Fruit fly (Drosophila melanogaster) S2 (cell line): ENCODE results near the gene Doa.

Experiments
- CG8478 ChIP-seq: fragments of >200 bp; optimal IDR thresholded peaks from 2 replicates; lab custom pipeline; 2018
- CTCF ChIP-seq, 2 experiments: fragments of >200 bp; optimal IDR thresholded peaks; 2 replicates each; lab custom pipeline; 2018

Gene Doa

DNA sequence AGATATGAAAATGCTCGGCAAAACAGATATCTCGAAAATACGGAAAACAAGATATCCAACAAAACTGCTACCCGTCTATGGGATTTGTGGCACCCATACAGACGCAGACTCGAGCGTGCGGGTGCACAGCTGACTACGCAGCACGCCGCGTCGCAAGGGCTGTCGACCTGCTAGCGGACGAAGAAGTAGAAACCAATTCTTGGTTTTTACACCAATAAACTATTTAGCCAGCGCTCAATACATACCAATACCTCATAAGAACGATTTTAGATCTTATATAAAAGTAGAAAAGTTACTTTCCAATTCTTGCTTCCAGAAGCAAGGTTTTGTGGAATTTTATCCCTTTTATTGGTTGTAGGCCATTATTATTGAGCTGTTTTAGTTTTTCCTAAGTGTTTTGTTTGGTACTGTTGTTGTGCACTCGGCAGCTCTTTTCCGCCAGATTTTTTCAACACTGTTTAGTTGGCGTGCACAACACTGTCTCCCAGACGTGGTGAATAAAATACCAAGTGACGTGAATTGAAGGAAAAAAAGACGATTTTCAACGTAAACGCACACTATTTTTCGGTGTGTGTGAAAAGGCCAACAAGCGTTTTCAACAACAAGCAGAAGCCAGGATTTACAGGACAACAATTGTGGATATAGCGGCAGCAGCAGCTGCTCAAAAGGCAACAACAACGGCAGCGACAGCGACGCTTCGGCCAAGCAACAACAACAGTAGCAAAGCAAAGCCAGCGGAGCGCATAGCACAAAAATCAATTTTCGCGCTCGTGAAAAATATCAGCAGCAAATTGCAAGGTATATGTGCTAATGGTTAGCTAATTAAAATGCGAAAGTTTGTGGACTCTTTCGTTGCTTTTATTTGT lies 921 bp downstream of the Doa start:
- TF ChIP-seq CTCF (optimal IDR thresholded peaks at IDR 0.05; lab: Kevin White, UChicago) (no peak), CG8478 (no peak)

DNA sequence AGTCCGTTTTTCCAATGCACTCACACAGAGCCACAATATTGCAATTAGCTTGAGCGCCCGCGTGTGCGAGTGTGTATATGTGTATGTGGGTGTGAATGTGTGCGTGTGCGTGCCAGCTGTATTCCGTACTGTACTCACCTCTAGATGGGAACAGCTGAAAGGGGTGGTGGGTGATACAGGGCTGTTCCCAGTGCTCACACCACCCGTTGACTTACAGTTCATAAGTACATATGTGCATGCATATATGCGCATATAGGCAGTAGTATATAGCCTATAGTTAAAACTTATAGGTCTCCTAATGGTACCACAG lies 1.5 kb downstream of the Doa start:
- TF ChIP-seq CG8478: no peak
- TF ChIP-seq CTCF (optimal IDR thresholded peaks at IDR 0.05; lab: Kevin White, UChicago): no peak

DNA sequence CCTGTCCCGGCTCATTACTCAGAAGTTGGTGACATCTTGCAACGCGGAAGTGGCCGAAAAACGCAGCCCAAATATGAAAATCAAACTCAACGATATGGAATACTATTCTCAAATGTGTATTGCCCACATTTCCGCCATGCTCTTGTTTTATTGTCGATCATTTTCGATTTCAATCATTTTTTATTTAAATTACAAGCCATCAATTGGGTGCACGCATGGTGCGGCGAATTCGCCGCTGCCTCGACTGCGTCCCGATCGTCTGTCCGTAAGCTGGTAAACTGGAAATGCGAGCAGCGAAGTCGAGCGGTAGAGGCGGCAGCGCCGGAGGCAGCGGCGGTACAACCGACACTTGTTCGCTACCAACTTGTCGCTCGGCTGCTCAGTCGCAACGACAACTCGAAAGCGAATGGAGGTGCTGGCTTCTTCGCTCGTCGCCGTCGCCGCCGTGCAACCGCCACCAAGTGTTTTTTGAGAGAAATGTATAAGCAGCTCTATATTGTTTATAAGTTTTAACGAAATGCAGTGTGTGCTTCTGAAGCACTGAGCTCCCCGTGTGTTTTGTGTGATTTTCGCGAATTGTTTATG lies 3.7 kb downstream of the Doa start:
- TF ChIP-seq CTCF (optimal IDR thresholded peaks at IDR 0.05; lab: Kevin White, UChicago) (no peak), CG8478 (no peak)

DNA sequence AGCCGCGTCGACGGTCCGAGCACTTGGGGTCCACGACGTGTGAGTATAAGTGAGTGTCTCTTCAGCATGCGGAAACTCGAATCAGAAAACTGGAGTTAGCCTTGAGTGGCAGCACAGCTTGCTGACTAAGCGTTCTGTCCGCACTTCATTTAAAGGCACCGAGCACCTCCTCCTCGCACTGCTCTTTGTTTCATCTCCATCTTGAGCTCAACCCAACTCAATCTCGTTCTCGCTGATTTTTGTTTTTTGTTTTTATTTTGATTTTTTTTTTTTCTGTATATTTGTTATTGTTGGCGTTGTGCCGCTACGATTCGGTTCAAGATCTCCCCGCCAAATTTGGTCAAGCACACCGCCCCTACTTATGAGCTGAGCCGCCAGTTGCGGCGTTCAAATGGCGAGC lies 7.1 kb downstream of the Doa start:
- no peak for TF ChIP-seq CG8478
- no peak for TF ChIP-seq CTCF (optimal IDR thresholded peaks at IDR 0.05; lab: Kevin White, UChicago)

DNA sequence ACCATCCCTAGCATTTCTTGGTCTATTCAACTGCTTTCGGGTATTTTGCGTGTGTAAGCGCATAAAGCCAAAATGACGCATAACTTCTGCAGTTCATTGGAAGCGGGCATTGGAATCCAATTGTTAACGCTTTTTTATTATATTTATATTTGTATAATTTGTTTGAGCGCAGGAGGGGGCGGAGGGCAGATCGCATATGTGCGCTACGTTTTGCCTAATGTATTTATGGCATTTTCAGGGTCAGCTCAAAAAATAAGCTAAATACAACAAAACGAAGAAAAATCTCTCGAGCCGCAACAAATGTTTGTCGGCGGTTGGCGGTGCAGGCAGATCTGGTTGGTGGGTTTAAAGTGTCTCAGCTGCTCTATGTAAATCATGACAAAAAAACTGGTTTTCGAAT lies 10.0 kb downstream of the Doa start:
- TF ChIP-seq CTCF (optimal IDR thresholded peaks at IDR 0.05; lab: Kevin White, UChicago): no peak
- no peak for TF ChIP-seq CG8478

DNA sequence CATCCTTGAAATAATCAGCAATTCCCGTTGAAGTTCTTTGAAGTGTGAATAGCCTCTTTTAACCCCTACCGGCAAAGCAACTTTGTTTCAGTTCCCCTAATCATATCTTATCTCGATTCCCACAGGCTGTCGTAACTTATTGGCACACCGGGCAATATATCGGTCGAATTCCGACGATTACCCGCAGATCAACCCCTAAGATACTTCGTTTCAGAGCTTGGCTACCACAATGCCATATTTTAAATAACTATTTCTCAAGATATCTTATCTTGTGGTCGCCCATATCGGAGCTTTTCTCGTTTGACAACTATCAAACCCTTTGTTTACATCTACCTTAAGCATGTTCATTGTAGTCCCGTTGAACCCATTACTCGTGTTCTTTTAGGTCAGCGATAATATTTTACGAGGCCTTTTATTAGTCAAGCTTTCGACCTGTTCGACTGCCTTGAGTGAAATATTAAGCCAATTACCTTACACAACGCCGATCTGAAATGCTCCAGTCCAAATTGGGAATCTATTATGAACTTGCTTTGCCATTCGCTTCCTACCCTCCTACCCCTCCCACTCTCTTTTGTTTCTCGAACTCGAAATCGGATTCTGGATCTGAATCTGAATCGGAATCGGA lies 11.2 kb downstream of the Doa start:
- TF ChIP-seq CG8478: no peak
- TF ChIP-seq CTCF (optimal IDR thresholded peaks at IDR 0.05; lab: Kevin White, UChicago): no peak

DNA sequence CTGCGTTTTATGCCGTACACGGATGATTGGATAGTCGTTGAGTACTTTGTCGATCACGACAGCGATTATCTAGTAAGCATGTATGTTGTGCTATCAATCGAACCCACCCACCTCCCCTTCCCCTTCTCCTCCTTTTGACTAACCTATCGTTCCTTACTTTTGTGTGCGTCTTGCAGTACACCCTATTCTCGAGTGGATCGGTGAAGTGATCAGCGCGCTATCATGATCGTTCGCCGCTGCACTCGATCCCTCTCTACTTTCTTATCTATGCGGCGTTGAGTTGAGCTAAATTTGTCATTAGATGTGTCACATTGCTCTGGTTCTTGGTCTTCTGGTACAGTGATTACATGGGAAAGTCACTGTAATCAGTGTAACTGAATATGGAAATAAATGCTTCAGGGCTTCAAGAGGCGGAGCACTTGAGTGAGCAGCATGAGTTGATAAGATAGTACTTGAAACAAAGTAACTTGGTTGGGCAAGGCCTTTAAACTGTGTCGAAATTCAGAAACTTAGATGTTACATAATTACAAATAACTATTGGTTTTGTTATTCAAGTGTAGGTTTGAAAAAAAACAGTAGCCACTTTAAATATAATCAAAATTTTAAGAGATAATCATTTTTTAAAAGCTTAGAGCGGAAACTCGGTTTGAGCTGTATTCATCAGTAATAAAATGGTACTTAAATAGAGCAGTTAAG lies 13.7 kb downstream of the Doa start:
- TF ChIP-seq CTCF (optimal IDR thresholded peaks at IDR 0.05; lab: Kevin White, UChicago) (no peak), CG8478 (no peak)

DNA sequence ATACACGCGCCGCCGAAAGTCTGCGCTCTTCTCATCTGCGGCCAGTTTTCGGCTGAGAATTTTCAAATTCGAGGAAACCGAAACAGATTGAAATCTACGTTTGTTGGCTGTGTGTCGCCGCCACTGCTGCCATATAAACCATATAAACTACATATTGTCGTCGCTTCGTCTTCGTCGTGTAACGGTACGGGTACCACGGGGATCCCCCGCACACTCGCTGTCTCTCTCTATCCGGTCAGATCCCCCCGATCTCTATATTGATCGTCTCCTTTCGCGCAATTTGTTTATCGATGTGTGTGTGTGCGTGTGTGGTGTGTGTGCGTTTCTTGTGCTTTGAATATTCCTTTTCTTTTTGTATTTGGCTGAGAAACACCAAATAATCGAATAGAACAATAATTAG lies 15.5 kb downstream of the Doa start:
- TF ChIP-seq CG8478: no peak
- TF ChIP-seq CTCF (optimal IDR thresholded peaks at IDR 0.05; lab: Kevin White, UChicago): no peak

DNA sequence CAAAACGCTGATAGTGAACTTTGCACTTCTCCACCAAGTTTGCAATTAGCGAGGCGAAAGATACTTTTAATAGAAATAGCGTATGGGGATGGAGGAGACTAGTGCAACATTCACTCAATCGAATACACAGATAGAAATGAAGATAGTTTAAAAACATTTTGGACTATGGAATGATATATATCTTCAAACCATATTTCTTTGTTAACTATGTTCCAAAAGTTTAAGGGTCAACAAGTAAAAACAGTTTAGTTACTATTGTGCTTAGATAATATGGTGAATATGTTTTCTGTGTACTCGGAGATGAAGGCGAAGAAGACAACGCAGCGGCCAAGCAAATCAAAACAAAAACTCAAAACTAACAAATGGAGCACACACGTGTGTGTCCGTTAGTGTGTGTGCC lies 16.3 kb downstream of the Doa start:
- TF ChIP-seq CG8478 (no peak), CTCF (optimal IDR thresholded peaks at IDR 0.05; lab: Kevin White, UChicago) (no peak)

DNA sequence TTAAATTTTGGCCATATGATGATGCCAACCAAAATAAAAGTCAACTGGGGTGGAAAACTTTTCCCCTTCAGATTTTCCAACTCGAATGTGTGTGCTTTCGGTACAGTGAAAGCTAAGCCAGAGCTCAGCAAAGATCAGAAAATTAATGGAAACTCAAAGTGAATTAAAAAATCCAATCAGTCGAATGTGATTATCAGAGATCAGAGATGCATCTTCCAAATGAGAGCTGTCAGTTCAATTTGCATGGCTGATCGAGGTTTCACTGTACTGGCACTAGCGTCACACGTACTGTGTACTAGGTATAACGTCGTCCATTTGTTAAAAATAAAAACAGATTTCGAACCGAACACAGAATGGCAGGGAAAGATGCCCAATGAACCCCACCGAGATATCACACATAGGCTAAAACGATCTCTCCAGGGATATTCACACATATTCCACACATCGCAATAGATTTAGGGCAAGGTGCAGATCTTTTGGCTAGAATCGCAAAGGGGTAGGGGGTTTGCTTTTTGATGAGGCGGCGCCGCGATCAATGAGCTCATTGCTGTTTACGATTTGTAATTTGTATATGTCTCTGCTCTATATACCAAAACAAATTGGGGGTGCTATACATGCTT lies 17.1 kb downstream of the Doa start:
- TF ChIP-seq CTCF (optimal IDR thresholded peaks at IDR 0.05; lab: Kevin White, UChicago): no peak
- no peak for TF ChIP-seq CG8478

DNA sequence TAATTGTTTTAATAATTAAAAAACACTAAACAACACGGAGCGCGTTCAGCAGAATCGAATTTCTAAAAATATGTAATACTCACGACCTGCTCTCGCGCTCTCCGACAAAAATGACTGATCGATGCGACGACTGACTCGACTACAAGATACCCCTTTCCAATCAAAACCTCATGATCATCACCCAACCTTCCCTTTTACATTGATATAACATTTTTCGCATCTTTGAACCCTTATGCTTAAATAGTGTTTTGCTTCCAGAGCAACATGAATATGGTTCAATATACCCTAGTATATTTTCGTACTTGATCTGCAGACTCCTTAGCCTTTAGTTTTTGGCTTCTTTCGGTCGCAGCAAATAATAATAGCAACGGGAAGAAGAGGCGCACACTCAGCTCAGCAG lies 23.9 kb downstream of the Doa start:
- no peak for TF ChIP-seq CG8478
- no peak for TF ChIP-seq CTCF (optimal IDR thresholded peaks at IDR 0.05; lab: Kevin White, UChicago)

DNA sequence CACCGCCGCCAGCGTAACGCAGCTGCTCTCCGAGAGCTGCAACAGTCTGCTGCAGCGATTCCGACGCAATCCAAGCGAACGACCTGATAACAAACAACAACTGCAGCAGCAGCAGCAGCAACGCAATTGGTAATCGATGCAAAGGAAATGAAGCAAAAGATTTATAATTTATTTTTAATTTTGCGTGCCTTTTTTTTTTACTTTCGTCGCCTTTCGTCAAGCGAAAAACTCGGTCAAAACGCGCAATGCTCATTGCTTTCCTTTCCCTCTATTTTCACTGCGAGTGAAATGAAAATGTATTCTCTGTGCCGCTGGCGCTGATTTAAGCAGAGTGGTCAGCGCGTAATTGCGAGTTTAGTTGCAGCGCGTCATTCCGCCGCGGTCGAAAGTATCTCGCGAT lies 25.2 kb downstream of the Doa start:
- no peak for TF ChIP-seq CTCF (optimal IDR thresholded peaks at IDR 0.05; lab: Kevin White, UChicago)
- TF ChIP-seq CG8478: no peak

DNA sequence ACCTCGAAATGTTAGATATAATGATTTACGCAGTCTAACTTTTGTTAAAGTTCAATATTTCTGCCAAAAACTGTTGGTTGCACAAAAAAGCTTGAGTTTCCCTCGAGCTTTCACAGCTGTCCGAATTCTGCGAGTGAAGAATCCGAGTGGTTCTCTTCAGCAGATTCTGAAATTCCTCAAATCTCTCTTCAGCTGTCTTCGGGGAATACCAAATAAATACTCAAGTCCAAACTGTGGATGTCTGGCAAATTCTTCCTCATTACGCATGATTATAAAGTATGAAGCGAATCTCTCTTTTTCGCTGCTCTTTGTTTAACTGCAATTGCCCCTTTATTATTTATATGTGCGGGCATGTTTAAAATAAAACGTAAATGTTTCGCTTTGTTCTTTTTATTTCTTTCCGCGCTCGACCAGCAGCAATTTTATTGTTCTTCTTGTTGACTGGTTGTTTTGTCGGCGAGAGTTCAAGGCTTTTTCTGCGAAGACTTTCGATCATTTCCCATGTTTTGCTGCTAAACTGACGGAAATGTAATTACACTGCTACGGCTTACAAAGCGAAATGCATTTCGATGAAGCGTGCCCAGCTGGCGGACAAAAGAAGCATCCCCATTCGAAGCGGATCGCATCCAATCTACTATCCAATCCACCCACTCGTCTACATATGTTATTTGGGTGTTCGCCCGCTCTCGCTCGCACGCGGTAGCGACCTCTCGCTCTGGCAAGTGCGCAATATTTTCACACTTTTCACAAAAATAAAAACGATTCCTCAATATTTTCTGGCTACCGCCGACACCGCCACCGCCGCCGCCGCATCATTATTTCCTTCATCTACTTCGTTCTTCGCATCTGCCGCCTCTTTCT lies 26.2 kb downstream of the Doa start:
- TF ChIP-seq CTCF (optimal IDR thresholded peaks at IDR 0.05; lab: Kevin White, UChicago) (no peak), CG8478 (no peak)

DNA sequence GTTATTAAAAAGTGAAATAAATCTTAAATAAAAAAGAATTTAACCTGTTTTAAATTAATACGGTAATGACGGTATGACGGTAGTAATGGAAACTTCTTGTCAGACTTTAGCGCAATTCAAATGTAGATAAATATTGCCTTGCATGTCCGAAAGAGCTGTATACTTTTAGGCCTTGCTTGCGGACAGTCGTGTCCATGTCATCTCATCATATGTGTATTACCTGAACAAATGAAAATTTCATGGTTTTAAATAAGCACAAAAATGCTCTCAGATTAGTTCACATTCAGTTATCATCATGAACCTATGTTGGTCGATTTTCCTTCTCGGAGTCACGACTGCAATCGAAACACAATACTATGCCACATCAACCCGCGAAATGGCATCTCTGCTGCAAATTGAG lies 34.9 kb downstream of the Doa start, which contains the start of gene CG11828:
TSS of gene CG11828 (plus strand) at position 301 of the 400 bp plus-strand sequence.
- TF ChIP-seq CG8478 (no peak), CTCF (optimal IDR thresholded peaks at IDR 0.05; lab: Kevin White, UChicago) (no peak)
